Worm (Caenorhabditis elegans): ENCODE data around the gene T24C12.1.
A peak's percentile ranks its signal among the peaks of the same experiment; 100 is the strongest.

T24C12.1 gene

DNA sequence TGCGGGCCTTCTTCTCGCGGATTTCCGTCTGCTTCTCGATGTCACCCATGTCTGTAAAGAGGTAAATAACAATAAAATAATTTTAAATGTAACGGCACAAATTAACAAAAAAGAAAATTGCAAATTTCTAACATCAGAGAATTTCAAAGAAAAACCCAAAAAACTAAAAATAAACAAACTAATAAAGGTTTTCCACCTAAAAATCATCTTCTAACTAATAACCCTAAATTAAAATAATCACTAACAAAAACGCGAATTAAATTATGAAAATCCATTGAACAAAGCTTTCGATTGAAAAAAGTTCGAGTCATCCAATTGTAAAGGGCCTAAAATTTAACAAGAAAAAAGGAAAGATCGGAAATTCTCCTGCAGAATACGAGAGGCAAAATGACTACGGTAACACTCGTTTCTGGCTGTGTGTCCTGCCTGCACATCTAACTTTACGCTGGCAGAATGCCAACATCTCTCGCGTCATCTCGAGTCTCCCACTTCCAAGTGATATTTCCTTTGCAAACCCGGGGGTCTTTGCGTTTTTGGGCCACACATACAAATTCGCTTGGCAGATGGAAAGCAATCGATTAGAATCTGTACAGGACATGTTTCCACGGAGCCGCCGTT is 43.4 kb downstream of the T24C12.1 start, which contains the start of gene rpl-11.2 (continued):
- TF ChIP-seq hpl-2 (GFP tag; optimal IDR thresholded peaks at IDR 0.05) (peak; percentile 93), snu-23 (GFP tag; optimal IDR thresholded peaks at IDR 0.05) (peak; percentile 99), unc-130 (tag; optimal IDR thresholded peaks at IDR 0.05) (peak; percentile 99), blmp-1 (tag; optimal IDR thresholded peaks at IDR 0.05) (peak; percentile 90), dsc-1 (tag; optimal IDR thresholded peaks at IDR 0.05) (peak; percentile 97), nhr-47 (tag; optimal IDR thresholded peaks at IDR 0.05) (peak; percentile 98), snpc-4 (tag; optimal IDR thresholded peaks at IDR 0.05) (peak; percentile 79), sptf-1 (tag; optimal IDR thresholded peaks at IDR 0.05) (no peak), alr-1 (tag; optimal IDR thresholded peaks at IDR 0.05; ENCODE audit: borderline replicate concordance) (no peak), jun-1 (tag; optimal IDR thresholded peaks at IDR 0.05) (peak; percentile 97), rnt-1 (tag; optimal IDR thresholded peaks at IDR 0.05) (peak; percentile 97), efl-1 (optimal IDR thresholded peaks at IDR 0.05) (peak; percentile 90 to 96), efl-1 (GFP tag; optimal IDR thresholded peaks at IDR 0.05 in 1 of 2) (peak; percentile 72 to 98), efl-3 (GFP tag; optimal IDR thresholded peaks at IDR 0.05) (peak; percentile 11), nhr-71 (tag; optimal IDR thresholded peaks at IDR 0.05) (peak; percentile 99), isw-1 (GFP tag; IDR thresholded peaks at IDR 0.05) (peak; percentile 96), irx-1 (tag; optimal IDR thresholded peaks at IDR 0.05) (peak; percentile 94), ama-1 (optimal IDR thresholded peaks at IDR 0.05) (peak; percentile 88), ceh-8 (GFP tag; optimal IDR thresholded peaks at IDR 0.05) (peak; percentile 87), lir-3 (tag; optimal IDR thresholded peaks at IDR 0.05; ENCODE audit: poor library complexity) (peak; percentile 87), unc-62 (GFP tag; optimal IDR thresholded peaks at IDR 0.05) (no peak), Y116A8C.19 (tag; optimal IDR thresholded peaks at IDR 0.05; ENCODE audit: borderline replicate concordance) (no peak), nhr-76 (tag; optimal IDR thresholded peaks at IDR 0.05) (peak; percentile 70), lin-15B (tag; optimal IDR thresholded peaks at IDR 0.05) (peak; percentile 84), ztf-11 (tag; optimal IDR thresholded peaks at IDR 0.05) (peak in 1 of 2 experiments; percentile 92), sox-4 (tag; optimal IDR thresholded peaks at IDR 0.05) (peak; percentile 83), fos-1 (tag; optimal IDR thresholded peaks at IDR 0.05) (peak; percentile 97), ceh-88 (GFP tag; IDR thresholded peaks at IDR 0.05) (peak; percentile 93), pag-3 (tag; optimal IDR thresholded peaks at IDR 0.05; ENCODE audit: borderline replicate concordance, insufficient read depth) (peak; percentile 98), ztf-4 (tag; optimal IDR thresholded peaks at IDR 0.05) (peak; percentile 94), unc-86 (tag; optimal IDR thresholded peaks at IDR 0.05) (peak; percentile 96), nhr-28 (tag; optimal IDR thresholded peaks at IDR 0.05) (peak; percentile 25), tlp-1 (tag; optimal IDR thresholded peaks at IDR 0.05) (no peak), xbp-1 (tag; optimal IDR thresholded peaks at IDR 0.05) (peak; percentile 98), mab-9 (GFP tag; IDR thresholded peaks at IDR 0.05) (peak; percentile 88), nhr-77 (tag; optimal IDR thresholded peaks at IDR 0.05) (peak; percentile 98), pqm-1 (tag; optimal IDR thresholded peaks at IDR 0.05) (peak; percentile 8), lsy-2 (tag; optimal IDR thresholded peaks at IDR 0.05) (peak; percentile 99 to 100), ets-5 (GFP tag; IDR thresholded peaks at IDR 0.05) (no peak), grh-1 (GFP tag; IDR thresholded peaks at IDR 0.05) (peak; percentile 93), nhr-19 (GFP tag; conservative IDR thresholded peaks at IDR 0.05) (peak; percentile 98), skn-1 (tag; optimal IDR thresholded peaks at IDR 0.05) (peak; percentile 99), lin-35 (GFP tag; optimal IDR thresholded peaks at IDR 0.05) (peak; percentile 89 to 95), mef-2 (tag; optimal IDR thresholded peaks at IDR 0.05) (peak; percentile 92), swsn-7 (tag; optimal IDR thresholded peaks at IDR 0.05) (peak; percentile 98), nhr-11 (tag; optimal IDR thresholded peaks at IDR 0.05) (peak; percentile 94), sup-37 (GFP tag; optimal IDR thresholded peaks at IDR 0.05) (peak; percentile 82), C16A3.4 (tag; optimal IDR thresholded peaks at IDR 0.05) (peak; percentile 99), mep-1 (tag; optimal IDR thresholded peaks at IDR 0.05) (peak; percentile 99), ceh-82 (tag; optimal IDR thresholded peaks at IDR 0.05) (peak; percentile 96 to 99 (median 98)), egl-13 (tag; optimal IDR thresholded peaks at IDR 0.05) (peak; percentile 93), C34B4.2 (tag; optimal IDR thresholded peaks at IDR 0.05) (no peak), F16B12.6 (tag; optimal IDR thresholded peaks at IDR 0.05) (peak; percentile 68)

All from whole organism, L1 larva.